Worm (Caenorhabditis elegans): ENCODE measurements around the gene C23G10.10.

The C23G10.10 gene

ce11 chrIII:6254737-6255136, 40.9 kb upstream of the C23G10.10 start, which contains the start of gene srg-8:
srg-8 (minus strand) TSS chrIII:6254837.
- TF ChIP-seq Y5F2A.4 (GFP tag; optimal IDR thresholded peaks at IDR 0.05): no peak
- TF ChIP-seq zag-1 (tag; optimal IDR thresholded peaks at IDR 0.05): no peak
- no peak for TF ChIP-seq ztf-7 (tag; optimal IDR thresholded peaks at IDR 0.05)
- no peak for TF ChIP-seq fos-1 (tag; optimal IDR thresholded peaks at IDR 0.05)
- no peak for TF ChIP-seq mxl-3 (GFP tag; optimal IDR thresholded peaks at IDR 0.05)
- TF ChIP-seq Y75B8A.6 (GFP tag; IDR thresholded peaks at IDR 0.05): no peak
- no peak for TF ChIP-seq hlh-30 (tag; optimal IDR thresholded peaks at IDR 0.05; ENCODE audit: insufficient read depth)
- no peak for TF ChIP-seq duxl-1 (tag; optimal IDR thresholded peaks at IDR 0.05; ENCODE audit: poor library complexity)
- no peak for TF ChIP-seq mes-2 (tag; optimal IDR thresholded peaks at IDR 0.05; ENCODE audit: poor library complexity, severe bottlenecking)
- TF ChIP-seq mdt-29 (GFP tag; IDR thresholded peaks at IDR 0.05): no peak
- TF ChIP-seq lin-13 (GFP tag; optimal IDR thresholded peaks at IDR 0.05): no peak
- TF ChIP-seq dmd-8 (GFP tag; IDR thresholded peaks at IDR 0.05): no peak
- no peak for TF ChIP-seq php-3 (GFP tag; IDR thresholded peaks at IDR 0.05)
- TF ChIP-seq mxl-2 (GFP tag; conservative IDR thresholded peaks at IDR 0.05): no peak
- TF ChIP-seq F10B5.3 (tag; optimal IDR thresholded peaks at IDR 0.05): no peak
- TF ChIP-seq daf-12 (tag; optimal IDR thresholded peaks at IDR 0.05): no peak
- no peak for TF ChIP-seq nhr-6 (tag; optimal IDR thresholded peaks at IDR 0.05)
- TF ChIP-seq ceh-20 (GFP tag; IDR thresholded peaks at IDR 0.05): no peak
- TF ChIP-seq nhr-42 (GFP tag; IDR thresholded peaks at IDR 0.05): no peak

- TF ChIP-seq tag-97 (GFP tag; IDR thresholded peaks at IDR 0.05): no peak
- no peak for TF ChIP-seq nhr-76 (tag; optimal IDR thresholded peaks at IDR 0.05)
- no peak for TF ChIP-seq mes-2 (tag; optimal IDR thresholded peaks at IDR 0.05; ENCODE audit: poor library complexity, severe bottlenecking)
- TF ChIP-seq nhr-48 (tag; optimal IDR thresholded peaks at IDR 0.05): no peak
- no peak for TF ChIP-seq mxl-2 (GFP tag; conservative IDR thresholded peaks at IDR 0.05)
- no peak for TF ChIP-seq nhr-77 (tag; optimal IDR thresholded peaks at IDR 0.05)
- no peak for TF ChIP-seq egl-43 (GFP tag; IDR thresholded peaks at IDR 0.05)
- TF ChIP-seq zip-2 (tag; optimal IDR thresholded peaks at IDR 0.05): no peak
- TF ChIP-seq ztf-11 (tag; optimal IDR thresholded peaks at IDR 0.05): no peak
- TF ChIP-seq ztf-7 (tag; optimal IDR thresholded peaks at IDR 0.05): no peak
- TF ChIP-seq T20F7.1 (GFP tag; optimal IDR thresholded peaks at IDR 0.05): no peak
- no peak for TF ChIP-seq pqm-1 (tag; optimal IDR thresholded peaks at IDR 0.05)
- no peak for TF ChIP-seq mep-1 (tag; optimal IDR thresholded peaks at IDR 0.05)
- no peak for TF ChIP-seq nhr-102 (tag; optimal IDR thresholded peaks at IDR 0.05)
- no peak for TF ChIP-seq aha-1 (tag)
- no peak for TF ChIP-seq dmd-9 (GFP tag; IDR thresholded peaks at IDR 0.05)
- no peak for TF ChIP-seq duxl-1 (tag; optimal IDR thresholded peaks at IDR 0.05; ENCODE audit: poor library complexity)
- TF ChIP-seq Y5F2A.4 (GFP tag; optimal IDR thresholded peaks at IDR 0.05): no peak
- no peak for TF ChIP-seq Y48G9A.11 (GFP tag; IDR thresholded peaks at IDR 0.05)
- no peak for TF ChIP-seq F26F4.8 (GFP tag; conservative IDR thresholded peaks at IDR 0.05)
Measured at ce11 chrIII:6251511-6251910, 37.7 kb upstream of the C23G10.10 start, which contains the start of gene amdh-1. amdh-1 (plus strand) TSS chrIII:6251811.

DNA sequence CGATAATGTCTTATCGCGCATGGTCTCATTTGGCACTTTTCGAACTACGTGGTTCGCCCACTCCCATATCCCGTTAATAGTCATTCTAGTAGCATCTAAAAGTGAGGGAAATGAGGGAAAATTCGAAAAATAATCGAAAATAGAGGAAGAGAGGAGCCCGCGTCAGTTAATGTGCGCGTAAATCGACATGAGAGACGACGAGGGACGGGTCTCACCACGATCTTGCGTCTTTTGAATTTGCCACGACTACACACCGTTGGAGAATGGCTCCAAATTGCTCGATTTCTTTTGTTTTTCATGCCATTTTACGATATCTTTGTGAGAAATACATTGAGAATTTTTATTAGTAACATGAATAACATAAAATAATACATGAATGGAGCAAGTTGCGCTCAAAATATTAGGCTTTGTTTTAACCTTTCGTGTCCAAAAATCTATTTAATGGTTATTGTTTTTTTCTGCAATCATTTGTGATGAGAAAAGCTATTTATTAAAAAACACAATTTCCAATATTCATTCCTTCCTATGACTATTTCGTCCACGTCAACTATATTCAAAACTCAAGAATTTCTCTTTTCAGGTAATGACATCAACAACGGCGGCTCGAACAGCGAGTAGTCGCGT, 34.4 kb upstream of the C23G10.10 start, which contains the start of the genes gen-1 and stt-3:
Gene gen-1 (minus strand): TSS at position 95 of the 624 bp plus-strand sequence.
Gene stt-3 (plus strand): TSS at position 574 of the 624 bp plus-strand sequence.
- TF ChIP-seq dpl-1 (GFP tag; optimal IDR thresholded peaks at IDR 0.05) (peak; percentile 27), R02D3.7 (tag; optimal IDR thresholded peaks at IDR 0.05) (peak; percentile 76), egl-43 (GFP tag; IDR thresholded peaks at IDR 0.05) (no peak), lim-7 (GFP tag; IDR thresholded peaks at IDR 0.05) (no peak), mes-2 (tag; optimal IDR thresholded peaks at IDR 0.05; ENCODE audit: poor library complexity, severe bottlenecking) (peak; percentile 0)
